Worm (Caenorhabditis elegans) whole organism, late embryonic: ENCODE measurements around the gene ugt-11.

Experiments
- C08G9.2 ChIP-seq: sonication (generic microtip); optimal IDR thresholded peaks from 2 replicates; lab custom pipeline; 2016; ENCODE audit warnings: mild to moderate bottlenecking, missing genetic modification characterization, moderate library complexity, missing compliant biosample characterization
- K09A11.1 ChIP-seq: sonication (generic microtip); optimal IDR thresholded peaks from 2 replicates; lab custom pipeline; 2017; ENCODE audit warnings: antibody characterized with exemption, mild to moderate bottlenecking, missing genetic modification characterization, missing compliant biosample characterization; ENCODE audit not compliant: insufficient read depth
- ama-1 ChIP-seq: fragments of 150-350 bp; optimal IDR thresholded peaks from 2 replicates; lab custom pipeline; 2014
- ceh-22 ChIP-seq: sonication (generic microtip); optimal IDR thresholded peaks from 2 replicates; lab custom pipeline; 2017; ENCODE audit warnings: missing biosample characterization, missing genetic modification characterization
- che-1 ChIP-seq: sonication (generic microtip); optimal IDR thresholded peaks from 2 replicates; lab custom pipeline; 2016; ENCODE audit warnings: mild to moderate bottlenecking, missing genetic modification characterization, missing compliant biosample characterization
- lin-11 ChIP-seq: fragments of 200-800 bp; sonication (Bioruptor generic); optimal IDR thresholded peaks from 2 replicates; lab custom pipeline; 2018; ENCODE audit warnings: mild to moderate bottlenecking, missing genetic modification characterization, missing compliant biosample characterization
- rnt-1 ChIP-seq: sonication (generic microtip); optimal IDR thresholded peaks from 2 replicates; lab custom pipeline; 2016; ENCODE audit warnings: missing genetic modification characterization, missing compliant biosample characterization
- ttx-3 ChIP-seq: sonication (generic microtip); optimal IDR thresholded peaks from 2 replicates; lab custom pipeline; 2016; ENCODE audit warnings: missing genetic modification reagents, missing genetic modification characterization, missing compliant biosample characterization
- unc-86 ChIP-seq: sonication (generic microtip); optimal IDR thresholded peaks from 2 replicates; lab custom pipeline; 2016; ENCODE audit warnings: missing genetic modification characterization, missing compliant biosample characterization

DNA sequence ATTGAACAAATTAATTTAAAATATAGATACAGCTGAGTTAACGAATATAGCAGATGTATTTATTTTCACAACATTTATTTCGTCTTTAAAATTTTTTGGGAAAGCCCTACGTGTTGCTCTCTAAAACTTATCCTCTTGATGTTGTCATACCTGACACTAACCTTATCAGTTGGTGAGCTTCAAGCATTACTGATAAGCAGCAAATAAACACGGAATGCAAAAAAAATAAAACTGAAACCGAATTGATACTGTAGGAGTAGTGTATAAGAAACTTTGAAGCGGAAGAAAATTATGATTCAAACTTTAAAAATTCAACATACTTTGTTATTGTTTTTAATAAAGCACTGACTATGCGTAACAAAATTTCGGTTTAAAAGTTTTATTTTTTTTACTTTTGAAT lies 40.2 kb upstream of the ugt-11 start:
- TF ChIP-seq ama-1 (lab: Kevin White, UChicago) (no peak), rnt-1 (tag; lab: Kevin White, UChicago) (no peak), C08G9.2 (tag; lab: Kevin White, UChicago) (no peak), lin-11 (tag; lab: Kevin White, UChicago) (no peak), unc-86 (tag; lab: Kevin White, UChicago) (no peak), ceh-22 (no peak), che-1 (tag; lab: Kevin White, UChicago) (no peak), K09A11.1 (tag; lab: Kevin White, UChicago) (no peak), ttx-3 (tag; lab: Kevin White, UChicago) (no peak)
